Worm (Caenorhabditis elegans): ENCODE measurements around the gene srz-9.

DNA sequence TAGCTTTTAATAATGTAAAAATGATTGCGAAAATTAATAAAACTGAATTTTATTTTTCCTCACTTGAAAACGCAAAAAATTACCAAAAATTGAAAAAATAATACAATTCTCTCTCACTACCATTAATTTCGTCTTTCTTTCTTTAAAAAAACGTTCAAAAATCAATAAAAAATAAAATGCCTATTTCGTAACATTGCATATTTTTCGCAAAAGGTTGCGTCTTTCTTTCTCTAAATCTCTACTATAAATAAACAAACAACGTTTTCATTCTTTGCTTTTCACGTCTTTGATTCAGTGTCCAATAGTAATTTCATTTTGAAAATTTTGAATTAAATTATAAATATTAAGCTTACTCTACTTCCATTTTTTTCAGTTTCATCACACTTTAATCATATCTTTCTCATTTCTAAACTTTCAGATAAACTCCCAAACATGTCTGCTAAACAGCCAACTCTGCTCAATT lies 20.8 kb downstream of the srz-9 start, which contains the start of gene fbxa-37:
- TF ChIP-seq nhr-77 (tag; optimal IDR thresholded peaks at IDR 0.05) (no peak), ztf-11 (tag; optimal IDR thresholded peaks at IDR 0.05) (no peak), fkh-10 (GFP tag; optimal IDR thresholded peaks at IDR 0.05) (no peak), swsn-7 (tag; optimal IDR thresholded peaks at IDR 0.05) (peak; percentile 25), unc-130 (tag; optimal IDR thresholded peaks at IDR 0.05) (no peak), snpc-4 (tag; optimal IDR thresholded peaks at IDR 0.05) (no peak), fos-1 (tag; optimal IDR thresholded peaks at IDR 0.05) (no peak), blmp-1 (tag; optimal IDR thresholded peaks at IDR 0.05) (no peak), sox-4 (tag; optimal IDR thresholded peaks at IDR 0.05) (no peak)

All from whole organism, L1 larva.